Fruit fly (Drosophila melanogaster) whole organism, prepupa: ENCODE results near the gene CG9014.
A peak's percentile ranks its signal among the peaks of the same experiment; 100 is the strongest.

Experiments
- Blimp-1 ChIP-seq: fragments of 200-800 bp; sonication (Bioruptor generic); optimal IDR thresholded peaks from 3 replicates; lab custom pipeline; 2017; ENCODE audit warnings: missing biosample characterization, missing genetic modification characterization, mild to moderate bottlenecking, moderate library complexity, missing genetic modification reagents
- CG10631 ChIP-seq: fragments of 200-800 bp; sonication (Bioruptor generic); optimal IDR thresholded peaks from 2 replicates; lab custom pipeline; 2016; ENCODE audit warnings: missing biosample characterization, missing genetic modification characterization
- CG10669 ChIP-seq: fragments of 200-800 bp; sonication (Bioruptor generic); optimal IDR thresholded peaks from 3 replicates; lab custom pipeline; 2018; ENCODE audit warnings: missing biosample characterization, mild to moderate bottlenecking, missing genetic modification characterization, moderate library complexity
- CG11762 ChIP-seq: fragments of 200-800 bp; sonication (Bioruptor generic); optimal IDR thresholded peaks from 3 replicates; lab custom pipeline; 2016; ENCODE audit warnings: missing biosample characterization, missing genetic modification characterization; ENCODE audit not compliant: insufficient read depth
- CG11902 ChIP-seq: fragments of 200-800 bp; sonication (Bioruptor generic); optimal IDR thresholded peaks from 3 replicates; lab custom pipeline; 2016; ENCODE audit warnings: missing biosample characterization, missing genetic modification characterization
- CG15336 ChIP-seq: fragments of 200-800 bp; sonication (Bioruptor generic); IDR thresholded peaks from 2 replicates; pipeline ENCODE4 v1.3.6; 2022; ENCODE audit warnings: missing biosample characterization, missing genetic modification characterization
- CG1621 ChIP-seq: fragments of 200-800 bp; sonication (Bioruptor generic); optimal IDR thresholded peaks from 3 replicates; lab custom pipeline; 2018; ENCODE audit warnings: missing biosample characterization, mild to moderate bottlenecking, missing genetic modification characterization
- CG3032 ChIP-seq: fragments of 200-800 bp; optimal IDR thresholded peaks from 2 replicates; lab custom pipeline; 2019; ENCODE audit warnings: missing biosample characterization, mild to moderate bottlenecking, missing genetic modification characterization, moderate library complexity
- CG31627 ChIP-seq: fragments of 200-800 bp; sonication (Bioruptor generic); optimal IDR thresholded peaks from 3 replicates; lab custom pipeline; 2016; ENCODE audit warnings: missing biosample characterization, missing genetic modification characterization
- CG32006 ChIP-seq: fragments of 200-800 bp; sonication (Bioruptor generic); optimal IDR thresholded peaks from 3 replicates; lab custom pipeline; 2017; ENCODE audit warnings: missing biosample characterization, mild to moderate bottlenecking, missing genetic modification characterization
- CG4318 ChIP-seq: fragments of 200-800 bp; sonication (Bioruptor generic); optimal IDR thresholded peaks from 3 replicates; lab custom pipeline; 2017; ENCODE audit warnings: missing biosample characterization, mild to moderate bottlenecking, missing genetic modification characterization
- CG6276 ChIP-seq: fragments of 200-800 bp; sonication (Bioruptor generic); optimal IDR thresholded peaks from 2 replicates; lab custom pipeline; 2017; ENCODE audit warnings: missing biosample characterization, mild to moderate bottlenecking, missing genetic modification characterization
- CG6808 ChIP-seq: fragments of 200-800 bp; sonication (Bioruptor generic); optimal IDR thresholded peaks from 3 replicates; lab custom pipeline; 2017; ENCODE audit warnings: missing biosample characterization, missing genetic modification characterization, mild to moderate bottlenecking, moderate library complexity, missing genetic modification reagents
- CG6854 ChIP-seq: fragments of 200-800 bp; sonication (Bioruptor generic); optimal IDR thresholded peaks from 2 replicates; lab custom pipeline; 2017; ENCODE audit warnings: missing biosample characterization, mild to moderate bottlenecking, missing genetic modification characterization
- CG7368 ChIP-seq: fragments of 200-800 bp; sonication (Bioruptor generic); optimal IDR thresholded peaks from 3 replicates; lab custom pipeline; 2016; ENCODE audit warnings: missing biosample characterization, missing genetic modification characterization
- CG8119 ChIP-seq: fragments of 200-800 bp; sonication (Bioruptor generic); IDR thresholded peaks from 3 replicates; pipeline ENCODE4 v1.3.6; 2022; ENCODE audit warnings: missing biosample characterization, missing genetic modification characterization
- CG8632 ChIP-seq: fragments of 200-800 bp; sonication (Bioruptor generic); optimal IDR thresholded peaks from 3 replicates; lab custom pipeline; 2016; ENCODE audit warnings: missing biosample characterization, missing genetic modification characterization
- Eip75B ChIP-seq: fragments of 200-800 bp; sonication (Bioruptor generic); optimal IDR thresholded peaks from 3 replicates; lab custom pipeline; 2016; ENCODE audit warnings: missing biosample characterization, missing genetic modification characterization
- Eip78C ChIP-seq: fragments of 200-800 bp; sonication (Bioruptor generic); peaks from one replicate; lab custom pipeline; 2016; ENCODE audit warnings: missing biosample characterization, missing genetic modification characterization
- Eip93F ChIP-seq: fragments of 200-800 bp; sonication (Bioruptor generic); optimal IDR thresholded peaks from 2 replicates; lab custom pipeline; 2016; ENCODE audit warnings: missing biosample characterization, mild to moderate bottlenecking, missing genetic modification characterization
- Ets21C ChIP-seq: fragments of 200-800 bp; sonication (Bioruptor generic); optimal IDR thresholded peaks from 3 replicates; lab custom pipeline; 2016; ENCODE audit warnings: missing biosample characterization, missing genetic modification characterization
- Ets96B ChIP-seq: fragments of 200-800 bp; optimal IDR thresholded peaks from 2 replicates; lab custom pipeline; 2019; ENCODE audit warnings: missing biosample characterization, mild to moderate bottlenecking, missing genetic modification characterization, moderate library complexity
- Hr39 ChIP-seq: fragments of 200-800 bp; sonication (Bioruptor generic); optimal IDR thresholded peaks from 2 replicates; lab custom pipeline; 2016; ENCODE audit warnings: missing biosample characterization, missing genetic modification characterization
- Lpt ChIP-seq: fragments of 200-800 bp; sonication (Bioruptor generic); optimal IDR thresholded peaks from 3 replicates; lab custom pipeline; 2016; ENCODE audit warnings: missing biosample characterization, missing genetic modification characterization
- Met ChIP-seq: fragments of 200-800 bp; sonication (Bioruptor generic); optimal IDR thresholded peaks from 3 replicates; lab custom pipeline; 2016; ENCODE audit warnings: missing biosample characterization, missing genetic modification characterization
- Smox ChIP-seq: fragments of 200-800 bp; sonication (Bioruptor generic); optimal IDR thresholded peaks from 3 replicates; lab custom pipeline; 2016; ENCODE audit warnings: missing biosample characterization, missing genetic modification characterization
- Sox102F ChIP-seq: fragments of 200-800 bp; sonication (Bioruptor generic); optimal IDR thresholded peaks from 2 replicates; lab custom pipeline; 2016; ENCODE audit warnings: missing biosample characterization, mild to moderate bottlenecking, missing genetic modification characterization
- Sox14 ChIP-seq: fragments of 200-800 bp; sonication (Bioruptor generic); optimal IDR thresholded peaks from 3 replicates; lab custom pipeline; 2016; ENCODE audit warnings: missing biosample characterization, missing genetic modification characterization
- Sox15 ChIP-seq: fragments of 200-800 bp; sonication (Bioruptor generic); optimal IDR thresholded peaks from 3 replicates; lab custom pipeline; 2016; ENCODE audit warnings: missing biosample characterization, missing genetic modification characterization
- acj6 ChIP-seq: fragments of 200-800 bp; sonication (Bioruptor generic); optimal IDR thresholded peaks from 3 replicates; lab custom pipeline; 2016; ENCODE audit warnings: missing biosample characterization, missing genetic modification characterization
- dac ChIP-seq: fragments of 200-800 bp; sonication (Bioruptor generic); optimal IDR thresholded peaks from 2 replicates; lab custom pipeline; 2017; ENCODE audit warnings: missing biosample characterization, mild to moderate bottlenecking, missing genetic modification characterization
- dsx ChIP-seq: fragments of 200-800 bp; optimal IDR thresholded peaks from 3 replicates; lab custom pipeline; 2019; ENCODE audit warnings: missing biosample characterization, mild to moderate bottlenecking, missing genetic modification characterization, moderate library complexity; ENCODE audit not compliant: poor library complexity, severe bottlenecking
- lz ChIP-seq: fragments of 200-800 bp; sonication (Bioruptor generic); optimal IDR thresholded peaks from 3 replicates; lab custom pipeline; 2016; ENCODE audit warnings: missing biosample characterization, missing genetic modification characterization
- net ChIP-seq: fragments of 200-800 bp; sonication (Bioruptor generic); optimal IDR thresholded peaks from 3 replicates; lab custom pipeline; 2016; ENCODE audit warnings: missing biosample characterization, missing genetic modification characterization
- spab ChIP-seq: fragments of 200-800 bp; sonication (Bioruptor generic); optimal IDR thresholded peaks from 2 replicates; lab custom pipeline; 2017; ENCODE audit warnings: missing biosample characterization, mild to moderate bottlenecking, missing genetic modification characterization, missing genetic modification reagents
- svp ChIP-seq: fragments of 200-800 bp; sonication (Bioruptor generic); peaks from one replicate; lab custom pipeline; 2016; ENCODE audit warnings: missing biosample characterization, missing genetic modification characterization
- topi ChIP-seq: fragments of 200-800 bp; sonication (Bioruptor generic); optimal IDR thresholded peaks from 3 replicates; lab custom pipeline; 2016; ENCODE audit warnings: missing biosample characterization, missing genetic modification characterization

Gene CG9014

DNA sequence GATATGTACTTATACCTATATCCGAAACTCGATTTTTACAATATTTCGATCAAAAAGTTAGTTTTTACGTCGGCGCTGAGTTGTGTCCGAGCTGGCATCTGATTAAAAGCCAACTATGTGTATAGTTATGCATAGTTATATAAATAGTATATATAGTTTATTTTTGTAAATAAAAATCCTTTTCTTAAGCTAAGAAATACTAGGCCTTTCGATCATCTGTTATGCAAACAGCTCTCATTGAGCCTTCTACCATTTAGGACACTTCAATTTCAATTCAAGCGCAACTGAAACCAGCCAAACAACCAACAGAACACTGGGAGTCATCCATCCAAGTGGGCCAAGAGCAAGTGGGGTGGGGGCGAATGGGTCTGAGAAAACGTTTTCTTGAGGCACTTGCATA is at the start of gene CG9014:
Gene CG9014, minus strand, starts transcription at position 101 of the 400 bp plus-strand sequence.
- TF ChIP-seq CG10631 (GFP tag; lab: Kevin White, UChicago) (no peak), CG31627 (GFP tag; lab: Kevin White, UChicago) (no peak), CG15336 (GFP tag; lab: Robert Waterston, UW) (no peak), Lpt (GFP tag; lab: Kevin White, UChicago) (no peak), CG11762 (GFP tag; lab: Kevin White, UChicago) (no peak), Ets21C (GFP tag; lab: Kevin White, UChicago) (no peak), CG1621 (tag; lab: Kevin White, UChicago) (no peak), CG7368 (GFP tag; lab: Kevin White, UChicago) (no peak)

DNA sequence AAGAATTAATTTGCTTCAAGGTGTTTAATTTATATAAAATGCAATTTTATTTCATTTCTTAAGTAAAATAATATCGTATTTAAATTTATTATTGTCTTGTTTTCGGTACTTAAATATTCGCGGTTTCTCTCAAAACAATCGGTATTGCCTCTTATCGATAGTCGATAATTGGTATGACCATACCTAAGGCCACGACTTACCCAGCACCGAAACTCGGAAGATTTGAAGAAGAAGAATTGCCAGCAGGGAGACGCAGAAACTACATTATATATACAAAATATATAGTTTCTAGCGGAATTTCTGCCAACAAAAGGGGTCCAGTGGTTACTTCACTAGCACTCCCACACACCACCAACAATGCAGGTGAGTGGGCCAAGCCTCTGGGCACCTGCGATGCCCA is 47.4 kb upstream of the CG9014 start:
- peak; percentile 88 for TF ChIP-seq CG6276
- TF ChIP-seq CG8119 = no peak

DNA sequence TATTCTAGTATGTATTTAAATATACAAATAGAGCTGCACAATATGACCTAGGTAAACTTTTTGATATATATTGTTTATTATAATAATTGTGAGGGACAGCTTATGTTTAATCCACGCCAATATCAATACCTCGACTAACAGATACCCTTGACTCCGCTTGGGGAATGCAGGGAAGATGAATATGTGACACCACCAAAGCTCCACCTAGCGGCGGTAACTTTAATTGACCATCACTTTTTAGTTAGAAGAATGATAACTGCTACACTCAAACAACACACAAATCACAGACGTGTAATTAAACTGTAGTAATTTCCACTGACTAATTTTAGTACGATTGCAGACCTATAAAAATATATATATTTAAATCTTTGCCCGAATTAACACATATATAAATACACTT is 39.7 kb upstream of the CG9014 start:
- TF ChIP-seq CG8119 = no peak
- no peak for TF ChIP-seq CG8632 (GFP tag; lab: Kevin White, UChicago)
- TF ChIP-seq net = no peak
- TF ChIP-seq dsx (GFP tag; lab: Kevin White, UChicago) = no peak
- TF ChIP-seq CG4318 (GFP tag; lab: Kevin White, UChicago) = no peak
- TF ChIP-seq Hr39 (GFP tag; lab: Kevin White, UChicago) = no peak
- TF ChIP-seq Sox102F (GFP tag; lab: Kevin White, UChicago) = no peak
- TF ChIP-seq CG11762 (GFP tag; lab: Kevin White, UChicago) = no peak
- no peak for TF ChIP-seq CG3032 (tag; lab: Kevin White, UChicago)

DNA sequence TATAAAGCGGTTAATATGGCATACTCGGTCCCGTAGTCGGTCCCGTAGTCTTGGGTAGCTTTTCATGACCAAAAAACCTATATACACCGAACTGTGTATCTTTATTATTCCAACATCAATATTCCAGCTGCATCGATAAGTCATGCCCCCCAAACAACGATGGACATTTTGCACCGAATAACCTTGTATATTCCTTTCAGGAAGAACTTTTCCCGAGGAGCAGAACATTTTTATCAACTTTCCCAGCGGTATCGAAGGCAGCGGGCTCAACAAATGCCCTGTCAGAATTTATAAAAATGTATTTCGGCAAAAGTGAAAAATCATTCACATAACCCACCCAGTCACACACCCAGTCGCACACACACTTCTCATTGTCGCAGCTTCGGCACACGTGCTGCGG is 23.2 kb upstream of the CG9014 start, which contains the start of gene TM9SF4:
Gene TM9SF4, plus strand, starts transcription at position 301 of the 400 bp plus-strand sequence.
- TF ChIP-seq Ets21C (GFP tag; lab: Kevin White, UChicago) (no peak), Ets96B (tag; lab: Kevin White, UChicago) (no peak), acj6 (GFP tag; lab: Kevin White, UChicago) (no peak), CG6808 (no peak), Eip75B (GFP tag; lab: Kevin White, UChicago) (no peak), CG10669 (GFP tag; lab: Kevin White, UChicago) (no peak), CG4318 (GFP tag; lab: Kevin White, UChicago) (no peak), Met (GFP tag; lab: Kevin White, UChicago) (no peak), CG6276 (no peak)

DNA sequence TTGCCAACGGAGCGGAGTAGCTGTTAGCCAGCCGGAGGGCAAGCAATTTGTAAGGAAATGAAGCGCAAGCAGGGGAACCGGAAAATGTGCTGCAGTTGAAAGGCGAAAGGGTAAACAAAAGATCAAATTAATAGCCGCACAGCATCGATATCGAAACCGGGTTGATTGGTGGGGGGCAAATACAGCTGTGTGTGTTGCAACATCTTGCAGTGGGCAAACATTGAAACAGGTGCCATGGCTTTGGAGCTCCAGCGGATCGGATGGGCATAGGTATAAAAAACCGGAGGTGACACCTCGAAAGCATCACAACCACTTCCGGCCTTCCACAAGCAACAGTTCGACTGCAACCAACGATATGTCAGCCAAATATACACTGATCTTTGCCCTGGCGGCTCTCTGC is 12.4 kb upstream of the CG9014 start, which contains the start of gene nur:
Gene nur, plus strand, starts transcription at position 301 of the 400 bp plus-strand sequence.
- TF ChIP-seq Lpt (GFP tag; lab: Kevin White, UChicago) = no peak
- no peak for TF ChIP-seq spab (GFP tag; lab: Kevin White, UChicago)
- TF ChIP-seq lz (GFP tag; lab: Kevin White, UChicago) = no peak
- TF ChIP-seq CG8632 (GFP tag; lab: Kevin White, UChicago) = no peak
- no peak for TF ChIP-seq svp (GFP tag; lab: Kevin White, UChicago)
- TF ChIP-seq CG7368 (GFP tag; lab: Kevin White, UChicago) = no peak
- TF ChIP-seq Eip93F = no peak
- no peak for TF ChIP-seq Smox (GFP tag; lab: Kevin White, UChicago)
- no peak for TF ChIP-seq Eip78C
- TF ChIP-seq CG32006 (GFP tag; lab: Kevin White, UChicago) = no peak
- no peak for TF ChIP-seq CG31627 (GFP tag; lab: Kevin White, UChicago)
- no peak for TF ChIP-seq Blimp-1 (GFP tag; lab: Kevin White, UChicago)
- TF ChIP-seq Sox15 (GFP tag; lab: Kevin White, UChicago) = no peak
- TF ChIP-seq Sox14 = no peak
- no peak for TF ChIP-seq CG11762 (GFP tag; lab: Kevin White, UChicago)
- no peak for TF ChIP-seq topi (GFP tag; lab: Kevin White, UChicago)
- no peak for TF ChIP-seq CG11902 (GFP tag; lab: Kevin White, UChicago)
- no peak for TF ChIP-seq Met (GFP tag; lab: Kevin White, UChicago)
- TF ChIP-seq CG6854 (GFP tag; lab: Kevin White, UChicago) = no peak
- no peak for TF ChIP-seq dac (GFP tag; lab: Kevin White, UChicago)
